Fruit fly (Drosophila melanogaster): Measurements from ENCODE around the gene CG4592.

CG4592 gene

dm6 chr2L:9907320-9908256 lies 13.8 kb upstream of the CG4592 start (continued):
- TF ChIP-seq CG13894 (tag; optimal IDR thresholded peaks at IDR 0.05) (peak; percentile 0), chm (GFP tag; IDR thresholded peaks at IDR 0.05) (0 out of 2 replicates have a peak, but pooled peaks have one; percentile 45), CG10431 (GFP tag; optimal IDR thresholded peaks at IDR 0.05) (no peak), z (GFP tag; IDR thresholded peaks at IDR 0.05) (peak; percentile 54; the same call in 1 of the 3 replicates), CG17912 (GFP tag; optimal IDR thresholded peaks at IDR 0.05) (no peak), Sox102F (GFP tag; optimal IDR thresholded peaks at IDR 0.05) (peak; percentile 58), ems (GFP tag; optimal IDR thresholded peaks at IDR 0.05) (no peak), crc (GFP tag; optimal IDR thresholded peaks at IDR 0.05) (no peak), CG2678 (tag; optimal IDR thresholded peaks at IDR 0.05) (no peak), CG1832 (GFP tag; optimal IDR thresholded peaks at IDR 0.05) (peak; percentile 46), vvl (GFP tag; IDR thresholded peaks at IDR 0.05) (peak; percentile 7; the same call in 1 of the 2 replicates), C15 (GFP tag; IDR thresholded peaks at IDR 0.05) (no peak), HLH4C (GFP tag; IDR thresholded peaks at IDR 0.05; ENCODE audit: partially characterized antibody) (no peak), Poxn (GFP tag; IDR thresholded peaks at IDR 0.05) (no peak), CG12071 (GFP tag; optimal IDR thresholded peaks at IDR 0.05) (no peak), psq (GFP tag; optimal IDR thresholded peaks at IDR 0.05) (peak; percentile 81), CG31224 (GFP tag; IDR thresholded peaks at IDR 0.05) (no peak), sd (tag; optimal IDR thresholded peaks at IDR 0.05) (peak; percentile 40), odd (GFP tag; optimal IDR thresholded peaks at IDR 0.05) (no peak), mirr (GFP tag; optimal IDR thresholded peaks at IDR 0.05) (peak; percentile 42), CG8290 (GFP tag; optimal IDR thresholded peaks at IDR 0.05) (no peak), CG8290 (tag; optimal IDR thresholded peaks at IDR 0.05) (peak in 1 of 2 experiments; percentile 56), Gug (GFP tag; IDR thresholded peaks at IDR 0.05) (no peak), CG3847 (GFP tag; IDR thresholded peaks at IDR 0.05) (peak; percentile 20; the same call in 1 of the 2 replicates), ase (GFP tag; IDR thresholded peaks at IDR 0.05) (no peak), Awh (GFP tag; IDR thresholded peaks at IDR 0.05) (no peak), nau (GFP tag; optimal IDR thresholded peaks at IDR 0.05) (peak; percentile 30), Hey (tag; optimal IDR thresholded peaks at IDR 0.05) (no peak), rib (GFP tag; IDR thresholded peaks at IDR 0.05) (no peak), CG18619 (GFP tag; optimal IDR thresholded peaks at IDR 0.05) (no peak), nmo (GFP tag; optimal IDR thresholded peaks at IDR 0.05) (no peak), CHES-1-like (GFP tag; optimal IDR thresholded peaks at IDR 0.05) (no peak), ac (GFP tag; optimal IDR thresholded peaks at IDR 0.05) (no peak), gcm2 (GFP tag; optimal IDR thresholded peaks at IDR 0.05) (no peak), cg (GFP tag; optimal IDR thresholded peaks at IDR 0.05) (peak; percentile 85), run (tag; optimal IDR thresholded peaks at IDR 0.05) (no peak), Fer1 (GFP tag; optimal IDR thresholded peaks at IDR 0.05) (no peak), dan (GFP tag; IDR thresholded peaks at IDR 0.05) (no peak), pb (GFP tag; optimal IDR thresholded peaks at IDR 0.05) (peak; percentile 11), Rfx (GFP tag; IDR thresholded peaks at IDR 0.05) (no peak), Pdp1 (GFP tag; optimal IDR thresholded peaks at IDR 0.05) (peak in 1 of 2 experiments; percentile 10), CG15011 (GFP tag; optimal IDR thresholded peaks at IDR 0.05) (no peak), D19A (tag; optimal IDR thresholded peaks at IDR 0.05) (no peak), kah (GFP tag; optimal IDR thresholded peaks at IDR 0.05) (peak; percentile 78), CG4360 (GFP tag; IDR thresholded peaks at IDR 0.05) (peak; percentile 92), abd-A (tag; optimal IDR thresholded peaks at IDR 0.05) (peak; percentile 90), Nf-YB (GFP tag; optimal IDR thresholded peaks at IDR 0.05) (peak; percentile 33), ci (GFP tag; IDR thresholded peaks at IDR 0.05) (peak; percentile 37; the same call in 2 of the 3 replicates), Dek (tag; optimal IDR thresholded peaks at IDR 0.05) (no peak)
